Worm (Caenorhabditis elegans): Measurements from ENCODE around the gene E02C12.19.
A peak's percentile ranks its signal among the peaks of the same experiment; 100 is the strongest.

Gene E02C12.19

ce11 chrV:9424514-9424913 is 48.2 kb upstream of the E02C12.19 start (continued):
- TF ChIP-seq attf-4 (tag; optimal IDR thresholded peaks at IDR 0.05) (no peak), nhr-237 (tag; optimal IDR thresholded peaks at IDR 0.05) (no peak), daf-16 (GFP tag; optimal IDR thresholded peaks at IDR 0.05) (no peak), daf-16 (tag; optimal IDR thresholded peaks at IDR 0.05) (no peak), lin-38 (GFP tag; IDR thresholded peaks at IDR 0.05) (no peak), aha-1 (tag) (peak; percentile 97), ces-1 (GFP tag; optimal IDR thresholded peaks at IDR 0.05) (no peak), aly-2 (tag; optimal IDR thresholded peaks at IDR 0.05) (no peak), nhr-111 (GFP tag; optimal IDR thresholded peaks at IDR 0.05) (no peak), nhr-41 (GFP tag; IDR thresholded peaks at IDR 0.05) (no peak), jun-1 (tag; optimal IDR thresholded peaks at IDR 0.05) (no peak), mxl-3 (GFP tag; optimal IDR thresholded peaks at IDR 0.05) (peak; percentile 81), spr-3 (GFP tag; optimal IDR thresholded peaks at IDR 0.05) (no peak), Y75B8A.6 (GFP tag; IDR thresholded peaks at IDR 0.05) (no peak), hlh-11 (tag; optimal IDR thresholded peaks at IDR 0.05) (peak; percentile 76), D1046.2 (GFP tag; IDR thresholded peaks at IDR 0.05) (no peak), pqm-1 (tag; optimal IDR thresholded peaks at IDR 0.05) (peak; percentile 41), dmd-9 (GFP tag; IDR thresholded peaks at IDR 0.05) (no peak), dpl-1 (GFP tag; optimal IDR thresholded peaks at IDR 0.05) (no peak), set-16 (GFP tag; IDR thresholded peaks at IDR 0.05) (no peak), egl-27 (tag; optimal IDR thresholded peaks at IDR 0.05) (no peak), php-3 (GFP tag; IDR thresholded peaks at IDR 0.05) (no peak), lim-7 (GFP tag; IDR thresholded peaks at IDR 0.05) (no peak), nhr-102 (tag; optimal IDR thresholded peaks at IDR 0.05) (no peak), mdl-1 (tag; optimal IDR thresholded peaks at IDR 0.05) (peak; percentile 38 to 69), Y5F2A.4 (GFP tag; optimal IDR thresholded peaks at IDR 0.05) (no peak), F44E2.7 (GFP tag; IDR thresholded peaks at IDR 0.05) (no peak), dmd-6 (GFP tag; IDR thresholded peaks at IDR 0.05) (no peak), nhr-11 (tag; optimal IDR thresholded peaks at IDR 0.05) (no peak), ztf-11 (tag; optimal IDR thresholded peaks at IDR 0.05) (no peak), ZK546.5 (tag; optimal IDR thresholded peaks at IDR 0.05) (no peak), skn-1 (tag; optimal IDR thresholded peaks at IDR 0.05) (no peak), nhr-42 (GFP tag; IDR thresholded peaks at IDR 0.05) (no peak), daf-12 (tag; optimal IDR thresholded peaks at IDR 0.05) (no peak), lin-15B (tag; optimal IDR thresholded peaks at IDR 0.05) (no peak), T20F7.1 (GFP tag; optimal IDR thresholded peaks at IDR 0.05) (no peak), F49E8.2 (tag; optimal IDR thresholded peaks at IDR 0.05; ENCODE audit: borderline replicate concordance) (no peak), mxl-2 (GFP tag; conservative IDR thresholded peaks at IDR 0.05) (no peak), zfp-2 (tag; optimal IDR thresholded peaks at IDR 0.05) (no peak), unc-62 (GFP tag; optimal IDR thresholded peaks at IDR 0.05 in 1 of 2) (no peak), unc-62 (tag; optimal IDR thresholded peaks at IDR 0.05) (no peak), lin-39 (tag; optimal IDR thresholded peaks at IDR 0.05) (no peak), mdt-29 (GFP tag; IDR thresholded peaks at IDR 0.05) (no peak), dve-1 (tag; optimal IDR thresholded peaks at IDR 0.05; ENCODE audit: insufficient read depth) (peak; percentile 57), ceh-20 (GFP tag; IDR thresholded peaks at IDR 0.05) (no peak), zfp-3 (GFP tag; conservative IDR thresholded peaks at IDR 0.05) (no peak), nhr-48 (tag; optimal IDR thresholded peaks at IDR 0.05) (peak; percentile 46), nhr-76 (tag; optimal IDR thresholded peaks at IDR 0.05) (no peak), zip-11 (GFP tag; IDR thresholded peaks at IDR 0.05) (no peak), mep-1 (tag; optimal IDR thresholded peaks at IDR 0.05) (peak; percentile 37), ceh-32 (tag; optimal IDR thresholded peaks at IDR 0.05; ENCODE audit: poor library complexity) (no peak), snpc-1.2 (GFP tag; IDR thresholded peaks at IDR 0.05) (no peak), ceh-82 (tag; optimal IDR thresholded peaks at IDR 0.05) (no peak), lir-3 (tag; optimal IDR thresholded peaks at IDR 0.05) (no peak)

Measured in whole organism, L4 larva.